Worm (Caenorhabditis elegans) whole organism, dauer: ENCODE measurements around the gene smc-5.
"Not testable (repeated sequence)": the region's sequence is repeated elsewhere in the genome, so short reads cannot be mapped to it uniquely, and the experiment has no call there.

ENCODE experiments used
- unc-62 ChIP-seq: sonication (generic microtip); optimal IDR thresholded peaks from 2 replicates; lab custom pipeline; 2017; ENCODE audit warnings: missing biosample characterization, missing genetic modification reagents, missing genetic modification characterization

The smc-5 gene

DNA sequence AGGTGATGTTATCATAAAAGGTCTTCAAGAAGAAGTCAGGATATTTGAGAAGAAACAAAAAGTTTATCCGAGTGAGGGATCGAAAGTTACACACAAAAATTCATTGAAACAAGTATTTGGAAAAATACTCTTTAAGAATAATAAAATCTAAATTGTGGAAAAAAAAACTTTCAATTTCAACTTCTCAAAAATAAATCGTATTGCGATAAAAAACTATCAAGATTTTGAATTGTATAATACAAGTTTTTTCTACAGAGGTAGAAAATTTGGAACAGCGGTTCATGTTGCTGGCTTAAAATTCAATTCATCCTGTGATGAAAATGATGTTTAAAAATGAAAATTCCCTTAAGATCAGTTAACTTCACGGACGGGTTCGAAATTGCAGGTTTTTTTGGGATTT lies 50.2 kb downstream of the smc-5 start, which contains the start of gene F09C12.8:
Gene F09C12.8, plus strand, starts transcription at position 301 of the 400 bp plus-strand sequence.
- TF ChIP-seq unc-62 = no peak

DNA sequence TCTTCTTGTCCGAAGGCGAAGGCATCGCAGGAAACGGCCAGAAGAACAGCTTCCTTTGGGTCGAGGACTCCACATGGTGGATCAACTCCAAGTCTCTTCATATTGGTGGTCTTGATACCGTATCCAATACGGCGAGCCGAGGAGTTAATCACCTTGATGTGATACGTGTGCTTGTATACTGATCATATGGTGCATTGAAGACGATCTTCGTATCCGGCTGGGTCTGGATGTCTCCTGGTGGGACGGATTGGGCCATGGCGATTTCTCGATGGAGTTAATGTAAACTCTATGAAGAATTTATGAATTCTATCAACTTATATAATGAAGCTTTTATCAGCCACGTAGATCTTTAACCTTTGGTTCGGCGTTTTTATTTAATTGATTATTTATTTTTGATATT lies 53.3 kb downstream of the smc-5 start, which contains the start of gene msp-74:
Gene msp-74, minus strand, starts transcription at position 101 of the 400 bp plus-strand sequence.
- not testable (repeated sequence) for TF ChIP-seq unc-62

DNA sequence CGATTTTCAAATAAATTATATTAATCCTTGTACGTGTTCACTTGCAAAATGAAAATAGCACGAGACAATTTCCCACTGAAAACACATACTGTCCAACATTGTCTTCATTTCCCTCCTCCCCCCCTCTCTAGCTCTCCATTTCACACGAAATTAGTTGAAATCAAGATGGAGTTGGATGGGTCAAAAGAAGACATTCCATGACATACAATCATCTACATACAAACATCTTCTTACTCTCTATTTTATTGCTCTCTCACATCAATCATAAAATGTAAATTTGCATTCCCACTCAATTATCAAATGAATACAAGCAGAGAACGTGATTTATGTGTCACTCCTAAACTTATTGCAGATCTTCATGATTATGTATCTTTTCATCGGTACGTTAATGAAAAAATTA lies 53.8 kb downstream of the smc-5 start, which contains the start of gene srsy-1:
Gene srsy-1, plus strand, starts transcription at position 301 of the 400 bp plus-strand sequence.
- no peak for TF ChIP-seq unc-62
